Worm (Caenorhabditis elegans) whole organism, L3 larva: Measurements from ENCODE around the gene repo-1.

ENCODE experiments used
- ama-1 ChIP-seq: fragments of 150-350 bp; optimal IDR thresholded peaks from 2 replicates; lab custom pipeline; 2018
- egl-27 ChIP-seq: sonication (generic microtip); optimal IDR thresholded peaks from 4 replicates; lab custom pipeline; 2017; ENCODE audit warnings: missing biosample characterization, missing genetic modification reagents, missing genetic modification characterization
- elt-1 ChIP-seq: fragments of 150-350 bp; optimal IDR thresholded peaks from 2 replicates; lab custom pipeline; 2014; ENCODE audit warnings: missing biosample characterization, missing genetic modification characterization
- lin-39 ChIP-seq: fragments of 150-350 bp; optimal IDR thresholded peaks from 2 replicates; lab custom pipeline; 2018; ENCODE audit warnings: missing biosample characterization, missing genetic modification reagents, missing genetic modification characterization
- nhr-12 ChIP-seq: fragments of 150-350 bp; optimal IDR thresholded peaks from 2 replicates; lab custom pipeline; 2014; ENCODE audit warnings: missing biosample characterization, missing genetic modification characterization
- nhr-25 ChIP-seq: sonication (generic microtip); optimal IDR thresholded peaks from 2 replicates; lab custom pipeline; 2017; ENCODE audit warnings: missing biosample characterization, missing genetic modification characterization
- nhr-28 ChIP-seq: fragments of 150-350 bp; optimal IDR thresholded peaks from 2 replicates; lab custom pipeline; 2014; ENCODE audit warnings: missing biosample characterization, missing genetic modification characterization
- nhr-77 ChIP-seq: fragments of 150-350 bp; optimal IDR thresholded peaks from 2 replicates; lab custom pipeline; 2014; ENCODE audit warnings: missing biosample characterization, missing genetic modification characterization
- pha-4 ChIP-seq: fragments of 150-350 bp; optimal IDR thresholded peaks from 2 replicates; lab custom pipeline; 2014; ENCODE audit warnings: missing biosample characterization, missing genetic modification reagents, missing genetic modification characterization
- tbx-2 ChIP-seq: sonication (generic microtip); optimal IDR thresholded peaks from 2 replicates; lab custom pipeline; 2016; ENCODE audit warnings: mild to moderate bottlenecking, missing genetic modification characterization, missing compliant biosample characterization
- unc-62 ChIP-seq: fragments of 150-350 bp; sonication (generic microtip); optimal IDR thresholded peaks from 4 replicates; lab custom pipeline; 2014; ENCODE audit warnings: missing biosample characterization, missing genetic modification reagents, missing genetic modification characterization
- zag-1 ChIP-seq: fragments of 150-350 bp; optimal IDR thresholded peaks from 2 replicates; lab custom pipeline; 2014; ENCODE audit warnings: missing biosample characterization, missing genetic modification characterization
- ztf-11 ChIP-seq: fragments of 150-350 bp; optimal IDR thresholded peaks from 2 replicates; lab custom pipeline; 2014; ENCODE audit warnings: missing biosample characterization, missing genetic modification characterization

ce11 chrIV:12093384-12093783, 9.1 kb downstream of the repo-1 start, which contains the start of gene cpsf-4:
- no peak for TF ChIP-seq nhr-25 (tag; lab: Kevin White, UChicago)
- TF ChIP-seq pha-4 (tag; lab: Kevin White, UChicago), result no peak
- TF ChIP-seq unc-62 (GFP tag; lab: Kevin White, UChicago), result no peak
- TF ChIP-seq nhr-28, result no peak
- TF ChIP-seq nhr-12 (tag; lab: Kevin White, UChicago), result no peak
- no peak for TF ChIP-seq nhr-77
- no peak for TF ChIP-seq lin-39
- no peak for TF ChIP-seq tbx-2 (tag; lab: Kevin White, UChicago)
- TF ChIP-seq egl-27 (tag; lab: Kevin White, UChicago), result no peak
- no peak for TF ChIP-seq elt-1
- no peak for TF ChIP-seq ztf-11 (tag; lab: Kevin White, UChicago)
- no peak for TF ChIP-seq zag-1 (tag; lab: Kevin White, UChicago)
- TF ChIP-seq ama-1 (lab: Kevin White, UChicago), result no peak
